Worm (Caenorhabditis elegans): ENCODE measurements around the gene mrck-1.

The mrck-1 gene

DNA sequence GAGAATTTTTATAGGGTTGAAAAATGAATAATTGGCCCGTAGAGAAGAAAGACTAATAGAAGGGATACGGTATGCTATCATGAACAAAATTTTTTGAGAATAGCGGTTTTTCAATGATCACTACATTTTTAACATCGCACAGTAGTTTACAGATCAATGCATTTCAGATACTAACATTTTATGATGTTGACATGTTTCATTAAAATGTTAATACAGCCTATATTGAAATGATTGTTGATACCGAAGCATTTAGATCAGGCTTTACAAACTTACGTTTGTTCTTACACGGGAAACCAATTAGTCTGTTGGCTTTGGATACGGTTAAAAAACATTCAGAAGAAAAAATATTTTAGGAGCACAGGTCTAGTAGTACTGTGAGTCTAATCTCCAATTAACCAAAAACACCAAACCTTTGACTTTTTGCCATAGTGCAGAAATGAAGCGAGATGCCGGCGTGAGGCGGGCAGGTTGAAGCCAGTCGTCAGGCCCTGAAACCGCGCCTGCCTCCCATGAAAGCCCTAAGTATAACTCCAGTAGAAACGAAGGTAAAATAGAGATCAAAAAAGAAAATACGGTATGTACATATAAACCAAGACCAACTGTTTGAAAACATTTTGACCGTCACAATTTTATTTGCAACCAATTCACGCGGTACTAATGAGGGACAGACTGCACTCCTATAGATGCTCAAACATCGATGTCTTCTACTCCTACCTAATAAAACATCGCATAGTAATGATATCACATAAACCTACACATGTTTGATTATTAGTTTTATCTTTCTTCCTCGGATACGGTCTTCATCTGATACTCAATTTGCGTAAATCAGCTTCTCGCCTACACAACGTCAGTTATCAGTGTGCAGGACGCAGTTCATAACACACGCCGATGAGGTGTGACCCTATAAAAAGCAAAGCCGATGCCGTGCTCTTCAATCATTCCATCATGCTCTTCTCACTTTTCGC is 11.3 kb upstream of the mrck-1 start, which contains the start of gene fil-2 (continued):
- TF ChIP-seq unc-62 (GFP tag; optimal IDR thresholded peaks at IDR 0.05) = no peak
- peak; percentile 95 for TF ChIP-seq Y56A3A.18 (GFP tag; IDR thresholded peaks at IDR 0.05)
- no peak for TF ChIP-seq unc-130 (GFP tag; optimal IDR thresholded peaks at IDR 0.05)
- TF ChIP-seq nfyb-1 (GFP tag; IDR thresholded peaks at IDR 0.05) = peak; percentile 79
- TF ChIP-seq tbp1 (GFP tag; optimal IDR thresholded peaks at IDR 0.05) = peak; percentile 54
- no peak for TF ChIP-seq F57A8.1 (GFP tag; optimal IDR thresholded peaks at IDR 0.05)
- TF ChIP-seq Y67H2A.10 (GFP tag; conservative IDR thresholded peaks at IDR 0.05) = no peak
- TF ChIP-seq ceh-79 (tag; optimal IDR thresholded peaks at IDR 0.05) = peak; percentile 39
- no peak for TF ChIP-seq mes-4 (tag; optimal IDR thresholded peaks at IDR 0.05)
- TF ChIP-seq madf-6 (GFP tag; IDR thresholded peaks at IDR 0.05) = peak; percentile 37; the same call in 1 of the 2 replicates
- no peak for TF ChIP-seq ceh-40 (GFP tag; IDR thresholded peaks at IDR 0.05)
- TF ChIP-seq atf-7 (tag; optimal IDR thresholded peaks at IDR 0.05) = peak; percentile 80
- no peak for TF ChIP-seq F23B12.7 (tag; optimal IDR thresholded peaks at IDR 0.05; ENCODE audit: insufficient read depth)
- TF ChIP-seq let-607 (tag; optimal IDR thresholded peaks at IDR 0.05) = peak in 1 of 2 experiments; percentile 4
- TF ChIP-seq nhr-90 (tag; optimal IDR thresholded peaks at IDR 0.05) = no peak
- TF ChIP-seq Y53F4B.3 (GFP tag; IDR thresholded peaks at IDR 0.05) = no peak
- peak; percentile 57 for TF ChIP-seq chd-7 (tag; optimal IDR thresholded peaks at IDR 0.05)
- peak; percentile 95 for TF ChIP-seq Y53G8AR.9 (GFP tag; conservative IDR thresholded peaks at IDR 0.05)
- TF ChIP-seq lin-54 (GFP tag; optimal IDR thresholded peaks at IDR 0.05) = peak; percentile 11
- peak; percentile 62; the same call in 1 of the 2 replicates for TF ChIP-seq egl-44 (GFP tag; IDR thresholded peaks at IDR 0.05)
- no peak for TF ChIP-seq ztf-25 (GFP tag; IDR thresholded peaks at IDR 0.05)
- TF ChIP-seq lsl-1 (GFP tag; optimal IDR thresholded peaks at IDR 0.05) = no peak
- TF ChIP-seq madf-10 (tag; optimal IDR thresholded peaks at IDR 0.05) = no peak
- TF ChIP-seq repo-1 (tag; optimal IDR thresholded peaks at IDR 0.05) = peak; percentile 94
- 0 out of 2 replicates have a peak, but pooled peaks have one; percentile 16 for TF ChIP-seq F39B2.1 (GFP tag; IDR thresholded peaks at IDR 0.05)
- no peak for TF ChIP-seq B0261.1 (tag; optimal IDR thresholded peaks at IDR 0.05)
- peak; percentile 57 for TF ChIP-seq dpff-1 (tag; optimal IDR thresholded peaks at IDR 0.05)
- no peak for TF ChIP-seq sdz-38 (tag; optimal IDR thresholded peaks at IDR 0.05)
- TF ChIP-seq snpc-4 (GFP tag; optimal IDR thresholded peaks at IDR 0.05) = no peak
- no peak for TF ChIP-seq snpc-4 (tag; optimal IDR thresholded peaks at IDR 0.05)
- TF ChIP-seq hlh-12 (tag; optimal IDR thresholded peaks at IDR 0.05) = no peak
- no peak for TF ChIP-seq ztf-28 (GFP tag; IDR thresholded peaks at IDR 0.05)
- no peak for TF ChIP-seq K12H6.12 (tag; optimal IDR thresholded peaks at IDR 0.05)
- 0 out of 2 replicates have a peak, but pooled peaks have one; percentile 4 for TF ChIP-seq F37B4.10 (GFP tag; IDR thresholded peaks at IDR 0.05)
- TF ChIP-seq F49E8.2 (tag; optimal IDR thresholded peaks at IDR 0.05; ENCODE audit: insufficient read depth) = no peak
- TF ChIP-seq lsy-27 (tag; optimal IDR thresholded peaks at IDR 0.05; ENCODE audit: borderline replicate concordance, insufficient read depth) = no peak
- peak; percentile 83 for TF ChIP-seq nhr-80 (tag; optimal IDR thresholded peaks at IDR 0.05)
- TF ChIP-seq sea-2 (GFP tag; IDR thresholded peaks at IDR 0.05) = peak; percentile 37; the same call in 1 of the 2 replicates
- TF ChIP-seq nhr-27 (tag; optimal IDR thresholded peaks at IDR 0.05) = no peak
- TF ChIP-seq F22D6.2 (tag; optimal IDR thresholded peaks at IDR 0.05) = peak; percentile 17
- 0 out of 2 replicates have a peak, but pooled peaks have one; percentile 65 for TF ChIP-seq ekl-4 (GFP tag; IDR thresholded peaks at IDR 0.05)
- TF ChIP-seq F33H1.4 (GFP tag; IDR thresholded peaks at IDR 0.05) = no peak
- TF ChIP-seq let-526 (GFP tag; IDR thresholded peaks at IDR 0.05) = 0 out of 2 replicates have a peak, but pooled peaks have one; percentile 25
- no peak for TF ChIP-seq lin-26 (GFP tag; IDR thresholded peaks at IDR 0.05)
- no peak for TF ChIP-seq ccch-3 (GFP tag; optimal IDR thresholded peaks at IDR 0.05)
- peak; percentile 31 for TF ChIP-seq zim-3 (tag; optimal IDR thresholded peaks at IDR 0.05)
